Worm (Caenorhabditis elegans) whole organism, mixed stage, embryonic: ENCODE measurements around the gene Y47D7A.12.

Experiments used
- M03D4.4 ChIP-seq: sonication (generic microtip); optimal IDR thresholded peaks from 2 replicates; lab custom pipeline; 2017; ENCODE audit warnings: mild to moderate bottlenecking, missing genetic modification characterization, missing compliant biosample characterization
- bed-3 ChIP-seq: fragments of 200-800 bp; sonication (Bioruptor generic); optimal IDR thresholded peaks from 3 replicates; lab custom pipeline; 2018; ENCODE audit warnings: mild to moderate bottlenecking, missing genetic modification characterization, moderate library complexity, missing compliant biosample characterization
- blmp-1 ChIP-seq: fragments of 150-350 bp; optimal IDR thresholded peaks from 2 replicates; lab custom pipeline; 2014; ENCODE audit warnings: missing biosample characterization, missing genetic modification characterization
- ceh-39 ChIP-seq: fragments of 150-350 bp; optimal IDR thresholded peaks from 2 replicates; lab custom pipeline; 2014; ENCODE audit warnings: missing biosample characterization, missing genetic modification characterization
- ceh-43 ChIP-seq: fragments of 200-800 bp; sonication (Bioruptor generic); optimal IDR thresholded peaks from 2 replicates; lab custom pipeline; 2018; ENCODE audit warnings: mild to moderate bottlenecking, missing genetic modification characterization, moderate library complexity, missing compliant biosample characterization
- ceh-83 ChIP-seq: fragments of 200-800 bp; sonication (Bioruptor generic); optimal IDR thresholded peaks from 2 replicates; lab custom pipeline; 2018; ENCODE audit warnings: mild to moderate bottlenecking, missing genetic modification characterization, missing compliant biosample characterization
- cnd-1 ChIP-seq: fragments of 200-800 bp; sonication (Bioruptor generic); optimal IDR thresholded peaks from 2 replicates; lab custom pipeline; 2018; ENCODE audit warnings: mild to moderate bottlenecking, missing genetic modification characterization, missing compliant biosample characterization
- drap-1 ChIP-seq: fragments of 200-800 bp; sonication (Bioruptor generic); optimal IDR thresholded peaks from 3 replicates; lab custom pipeline; 2018; ENCODE audit warnings: mild to moderate bottlenecking, missing genetic modification characterization, missing compliant biosample characterization
- elt-1 ChIP-seq: sonication (generic microtip); optimal IDR thresholded peaks from 2 replicates; lab custom pipeline; 2017; ENCODE audit warnings: missing genetic modification characterization, mild to moderate bottlenecking, missing compliant biosample characterization, antibody characterized with exemption, moderate library complexity, borderline replicate concordance; ENCODE audit not compliant: insufficient read depth
- elt-3 ChIP-seq: fragments of 150-350 bp; optimal IDR thresholded peaks from 2 replicates; lab custom pipeline; 2014; ENCODE audit warnings: missing biosample characterization, missing genetic modification characterization
- flh-1 ChIP-seq: fragments of 200-800 bp; sonication (Bioruptor generic); optimal IDR thresholded peaks from 2 replicates; lab custom pipeline; 2018; ENCODE audit warnings: mild to moderate bottlenecking, missing genetic modification characterization, moderate library complexity, missing compliant biosample characterization
- ham-2 ChIP-seq: fragments of 200-800 bp; sonication (Bioruptor generic); optimal IDR thresholded peaks from 2 replicates; lab custom pipeline; 2018; ENCODE audit warnings: mild to moderate bottlenecking, missing genetic modification characterization, missing compliant biosample characterization
- hlh-1 ChIP-seq: fragments of 150-350 bp; optimal IDR thresholded peaks from 2 replicates; lab custom pipeline; 2014; ENCODE audit warnings: missing biosample characterization, missing genetic modification reagents, missing genetic modification characterization
- lin-13 ChIP-seq: fragments of 150-350 bp; optimal IDR thresholded peaks from 2 replicates; lab custom pipeline; 2014; ENCODE audit warnings: missing biosample characterization, missing genetic modification characterization
- lin-32 ChIP-seq: fragments of 200-800 bp; sonication (Bioruptor generic); optimal IDR thresholded peaks from 2 replicates; lab custom pipeline; 2018; ENCODE audit warnings: mild to moderate bottlenecking, missing genetic modification characterization, missing compliant biosample characterization
- lsy-2 ChIP-seq: fragments of 150-350 bp; optimal IDR thresholded peaks from 2 replicates; lab custom pipeline; 2014; ENCODE audit warnings: missing biosample characterization, missing genetic modification characterization
- mab-5 ChIP-seq: fragments of 150-350 bp; optimal IDR thresholded peaks from 2 replicates; lab custom pipeline; 2014; ENCODE audit warnings: missing biosample characterization, missing genetic modification characterization
- mep-1 ChIP-seq: fragments of 150-350 bp; optimal IDR thresholded peaks from 2 replicates; lab custom pipeline; 2017; ENCODE audit warnings: missing biosample characterization, missing genetic modification reagents, missing genetic modification characterization, inconsistent platforms
- mls-2 ChIP-seq: sonication (generic microtip); optimal IDR thresholded peaks from 2 replicates; lab custom pipeline; 2016; ENCODE audit warnings: mild to moderate bottlenecking, missing genetic modification characterization, moderate library complexity, missing compliant biosample characterization
- nhr-12 ChIP-seq: fragments of 150-350 bp; optimal IDR thresholded peaks from 2 replicates; lab custom pipeline; 2014; ENCODE audit warnings: missing biosample characterization, missing genetic modification characterization
- nhr-237 ChIP-seq: fragments of 150-350 bp; optimal IDR thresholded peaks from 2 replicates; lab custom pipeline; 2014; ENCODE audit warnings: missing biosample characterization, missing genetic modification characterization
- nhr-28 ChIP-seq: fragments of 150-350 bp; optimal IDR thresholded peaks from 2 replicates; lab custom pipeline; 2014; ENCODE audit warnings: missing biosample characterization, missing genetic modification characterization
- nhr-76 ChIP-seq: sonication (generic microtip); optimal IDR thresholded peaks from 2 replicates; lab custom pipeline; 2017; ENCODE audit warnings: missing biosample characterization, missing genetic modification characterization
- pha-4 ChIP-seq: fragments of 150-350 bp; optimal IDR thresholded peaks from 2 replicates; lab custom pipeline; 2018; ENCODE audit warnings: missing biosample characterization, missing genetic modification reagents, missing genetic modification characterization
- sem-2 ChIP-seq: fragments of 200-800 bp; sonication (Bioruptor generic); optimal IDR thresholded peaks from 2 replicates; lab custom pipeline; 2018; ENCODE audit warnings: mild to moderate bottlenecking, missing genetic modification characterization, missing compliant biosample characterization
- sptf-1 ChIP-seq: sonication (generic microtip); optimal IDR thresholded peaks from 2 replicates; lab custom pipeline; 2017; ENCODE audit warnings: mild to moderate bottlenecking, missing genetic modification characterization, moderate library complexity, missing compliant biosample characterization
- tbx-8 ChIP-seq: fragments of 200-800 bp; sonication (Bioruptor generic); optimal IDR thresholded peaks from 2 replicates; lab custom pipeline; 2018; ENCODE audit warnings: mild to moderate bottlenecking, missing genetic modification characterization, moderate library complexity, missing compliant biosample characterization
- unc-39 ChIP-seq: fragments of 150-350 bp; optimal IDR thresholded peaks from 2 replicates; lab custom pipeline; 2014; ENCODE audit warnings: missing biosample characterization, missing genetic modification characterization
- unc-62 ChIP-seq: fragments of 150-350 bp; optimal IDR thresholded peaks from 2 replicates; lab custom pipeline; 2014; ENCODE audit warnings: missing biosample characterization, missing genetic modification reagents, missing genetic modification characterization
- zip-8 ChIP-seq: fragments of 150-350 bp; optimal IDR thresholded peaks from 2 replicates; lab custom pipeline; 2014; ENCODE audit warnings: missing biosample characterization, missing genetic modification characterization
- ztf-11 ChIP-seq: fragments of 150-350 bp; optimal IDR thresholded peaks from 2 replicates; lab custom pipeline; 2014; ENCODE audit warnings: missing biosample characterization, missing genetic modification characterization

Gene Y47D7A.12

ce11 chrV:4442749-4443381, 13.4 kb upstream of the Y47D7A.12 start, which contains the start of gene rft-1:
Gene rft-1, minus strand, starts transcription at chrV:4443223.
- TF ChIP-seq nhr-12, result no peak
- no peak for TF ChIP-seq mls-2 (tag; lab: Kevin White, UChicago)
- TF ChIP-seq M03D4.4, result no peak
- TF ChIP-seq ham-2 (GFP tag; lab: Kevin White, UChicago), result no peak
- TF ChIP-seq elt-1 (tag; lab: Kevin White, UChicago), result no peak
- TF ChIP-seq pha-4 (tag; lab: Kevin White, UChicago), result no peak
- no peak for TF ChIP-seq ztf-11 (tag; lab: Kevin White, UChicago)
- TF ChIP-seq ceh-83 (GFP tag; lab: Kevin White, UChicago), result no peak
- no peak for TF ChIP-seq ceh-39 (tag; lab: Kevin White, UChicago)
- TF ChIP-seq tbx-8, result no peak
- no peak for TF ChIP-seq lin-32
- no peak for TF ChIP-seq zip-8 (tag; lab: Kevin White, UChicago)

ce11 chrV:4437215-4437614, 7.7 kb upstream of the Y47D7A.12 start:
- TF ChIP-seq zip-8 (tag; lab: Kevin White, UChicago), result peak; percentile 0
- TF ChIP-seq ceh-39 (tag; lab: Kevin White, UChicago), result no peak
- no peak for TF ChIP-seq bed-3 (GFP tag; lab: Kevin White, UChicago)
- no peak for TF ChIP-seq unc-62

ce11 chrV:4435411-4435981, 6.0 kb upstream of the Y47D7A.12 start, which contains the start of gene Y47D7A.13:
Gene Y47D7A.13, minus strand, starts transcription at chrV:4435927.
- TF ChIP-seq ceh-43 (GFP tag; lab: Kevin White, UChicago) (no peak), hlh-1 (no peak), zip-8 (tag; lab: Kevin White, UChicago) (no peak), sem-2 (GFP tag; lab: Kevin White, UChicago) (peak; percentile 8), elt-3 (tag; lab: Kevin White, UChicago) (no peak), M03D4.4 (no peak), lin-32 (no peak)

ce11 chrV:4432783-4433237, 3.3 kb upstream of the Y47D7A.12 start, which contains the start of gene Y47D7A.15:
Gene Y47D7A.15, minus strand, starts transcription at chrV:4433187.
- TF ChIP-seq drap-1 (no peak), bed-3 (GFP tag; lab: Kevin White, UChicago) (no peak), flh-1 (GFP tag; lab: Kevin White, UChicago) (no peak), mep-1 (no peak), cnd-1 (tag; lab: Kevin White, UChicago) (no peak)
- TF ChIP-seq, all 35 proteins: peak for 0

ce11 chrV:4428202-4428601, 1.3 kb downstream of the Y47D7A.12 start, which contains the start of gene Y47D7A.11:
Gene Y47D7A.11, minus strand, starts transcription at chrV:4428302.
- TF ChIP-seq ceh-39 (tag; lab: Kevin White, UChicago), result no peak
- TF ChIP-seq bed-3 (GFP tag; lab: Kevin White, UChicago), result no peak
- TF ChIP-seq mep-1, result no peak
- TF ChIP-seq unc-62, result no peak
- no peak for TF ChIP-seq nhr-76 (tag; lab: Kevin White, UChicago)
- TF ChIP-seq mab-5 (tag; lab: Kevin White, UChicago), result no peak
- no peak for TF ChIP-seq lin-13
- TF ChIP-seq lin-32, result no peak
- no peak for TF ChIP-seq nhr-12
- no peak for TF ChIP-seq hlh-1
- no peak for TF ChIP-seq lsy-2 (tag; lab: Kevin White, UChicago)
- TF ChIP-seq pha-4 (tag; lab: Kevin White, UChicago), result no peak
- TF ChIP-seq ceh-83 (GFP tag; lab: Kevin White, UChicago), result no peak
- no peak for TF ChIP-seq flh-1 (GFP tag; lab: Kevin White, UChicago)
- TF ChIP-seq zip-8 (tag; lab: Kevin White, UChicago), result no peak
- TF ChIP-seq blmp-1, result no peak

- TF ChIP-seq drap-1, result no peak
- TF ChIP-seq cnd-1 (tag; lab: Kevin White, UChicago), result no peak
- no peak for TF ChIP-seq nhr-12
- TF ChIP-seq mls-2 (tag; lab: Kevin White, UChicago), result no peak
- TF ChIP-seq nhr-28 (tag; lab: Kevin White, UChicago), result no peak
- TF ChIP-seq elt-1 (tag; lab: Kevin White, UChicago), result no peak
- no peak for TF ChIP-seq mep-1
- no peak for TF ChIP-seq ceh-43 (GFP tag; lab: Kevin White, UChicago)
- TF ChIP-seq ham-2 (GFP tag; lab: Kevin White, UChicago), result no peak
- no peak for TF ChIP-seq ztf-11 (tag; lab: Kevin White, UChicago)
- TF ChIP-seq hlh-1, result no peak
- TF ChIP-seq lin-32, result no peak
- no peak for TF ChIP-seq elt-3 (tag; lab: Kevin White, UChicago)
- TF ChIP-seq unc-39, result no peak
- TF ChIP-seq flh-1 (GFP tag; lab: Kevin White, UChicago), result no peak
- no peak for TF ChIP-seq nhr-237 (tag; lab: Kevin White, UChicago)
- TF ChIP-seq bed-3 (GFP tag; lab: Kevin White, UChicago), result no peak
- no peak for TF ChIP-seq sem-2 (GFP tag; lab: Kevin White, UChicago)
- TF ChIP-seq sptf-1 (tag; lab: Kevin White, UChicago), result no peak
- no peak for TF ChIP-seq zip-8 (tag; lab: Kevin White, UChicago)
These were observed 5.5 kb downstream of the Y47D7A.12 start, which contains the start of the genes Y47D7A.9 and Y47D7A.19 for ce11 chrV:4423860-4424401. Gene Y47D7A.9, minus strand, starts transcription at chrV:4423960. Gene Y47D7A.19, plus strand, starts transcription at chrV:4424351.
